Fruit fly (Drosophila melanogaster): Measurements from ENCODE around the gene CG1233.

Gene CG1233

dm6 chr3L:350651-351228, 10.5 kb upstream of the CG1233 start:
- no peak for TF ChIP-seq kay (GFP tag; ENCODE audit: borderline replicate concordance)
- peak; percentile 86 for TF ChIP-seq bab1 (GFP tag; optimal IDR thresholded peaks at IDR 0.05)
- peak; percentile 67 for TF ChIP-seq cic (GFP tag; optimal IDR thresholded peaks at IDR 0.05)
- TF ChIP-seq pad (GFP tag; optimal IDR thresholded peaks at IDR 0.05) = peak; percentile 48
- TF ChIP-seq toe (GFP tag; optimal IDR thresholded peaks at IDR 0.05) = peak; percentile 65
- peak; percentile 54 for TF ChIP-seq CG5204 (GFP tag; optimal IDR thresholded peaks at IDR 0.05)
- TF ChIP-seq CG1620 (GFP tag; optimal IDR thresholded peaks at IDR 0.05) = peak; percentile 35
- peak; percentile 79 for TF ChIP-seq CG33017 (tag; optimal IDR thresholded peaks at IDR 0.05)
- TF ChIP-seq CG14711 (tag; optimal IDR thresholded peaks at IDR 0.05) = peak; percentile 73
- peak; percentile 76 for TF ChIP-seq CG12768 (GFP tag; optimal IDR thresholded peaks at IDR 0.05)
- TF ChIP-seq ovo (GFP tag; optimal IDR thresholded peaks at IDR 0.05) = no peak
- peak; percentile 74 for TF ChIP-seq CG7045 (GFP tag; optimal IDR thresholded peaks at IDR 0.05)
- TF ChIP-seq Crg-1 (GFP tag; optimal IDR thresholded peaks at IDR 0.05) = no peak
- TF ChIP-seq Clk (GFP tag; optimal IDR thresholded peaks at IDR 0.05) = peak; percentile 46
- peak; percentile 80 for TF ChIP-seq CG7101 (tag; optimal IDR thresholded peaks at IDR 0.05)
- peak; percentile 52 for TF ChIP-seq tj (GFP tag; optimal IDR thresholded peaks at IDR 0.05)
- peak; percentile 32 for TF ChIP-seq Mnt (GFP tag; optimal IDR thresholded peaks at IDR 0.05)
- TF ChIP-seq CG11617 (GFP tag; optimal IDR thresholded peaks at IDR 0.05) = peak; percentile 80
- peak; percentile 73 for TF ChIP-seq Hr96 (GFP tag; optimal IDR thresholded peaks at IDR 0.05)
- no peak for TF ChIP-seq cnc (optimal IDR thresholded peaks at IDR 0.05)

DNA sequence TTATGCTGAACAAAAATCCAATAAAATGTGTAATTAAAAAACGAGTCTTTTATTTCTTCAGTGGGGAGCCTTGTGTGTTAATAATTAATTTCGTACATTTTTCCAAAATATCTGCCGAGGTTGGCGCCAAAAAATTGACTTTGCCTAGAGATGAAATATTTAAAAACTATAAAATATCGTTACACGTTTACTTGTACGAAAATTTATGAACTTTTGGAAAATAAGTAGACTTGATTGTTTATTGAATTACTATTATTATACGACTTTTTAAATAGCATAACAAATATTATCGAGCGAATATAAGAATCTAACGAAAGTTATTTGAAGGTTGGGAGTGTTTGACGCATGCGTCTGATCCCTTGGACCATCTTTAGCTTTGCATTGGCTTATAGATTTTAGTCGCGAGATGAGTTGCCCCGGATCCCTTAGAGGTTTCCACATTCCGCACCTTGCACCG, 5.2 kb upstream of the CG1233 start, which contains the start of gene CG1231:
Gene CG1231, plus strand, starts transcription at position 407 of the 457 bp plus-strand sequence.
- TF ChIP-seq CG5204 (GFP tag; optimal IDR thresholded peaks at IDR 0.05) (no peak), CG7101 (tag; optimal IDR thresholded peaks at IDR 0.05) (no peak)

- no peak for TF ChIP-seq toe (GFP tag; optimal IDR thresholded peaks at IDR 0.05)
- TF ChIP-seq bab1 (GFP tag; optimal IDR thresholded peaks at IDR 0.05) = no peak
- TF ChIP-seq pad (GFP tag; optimal IDR thresholded peaks at IDR 0.05) = no peak
Measured at dm6 chr3L:357681-358080, 3.6 kb upstream of the CG1233 start, which contains the start of gene Roc1b. TSS of gene Roc1b (plus strand) at chr3L:357981.

- TF ChIP-seq ovo (GFP tag; optimal IDR thresholded peaks at IDR 0.05) (no peak), CG11617 (GFP tag; optimal IDR thresholded peaks at IDR 0.05) (no peak), CG1620 (GFP tag; optimal IDR thresholded peaks at IDR 0.05) (no peak)
Measured at dm6 chr3L:366337-366736, 5.1 kb downstream of the CG1233 start, which contains the start of gene CG13884. TSS of gene CG13884 (minus strand) at chr3L:366437.

dm6 chr3L:371228-371627, 10.0 kb downstream of the CG1233 start:
- TF ChIP-seq Hr96 (GFP tag; optimal IDR thresholded peaks at IDR 0.05) = no peak
- TF ChIP-seq tj (GFP tag; optimal IDR thresholded peaks at IDR 0.05) = no peak
- no peak for TF ChIP-seq toe (GFP tag; optimal IDR thresholded peaks at IDR 0.05)
- TF ChIP-seq Mnt (GFP tag; optimal IDR thresholded peaks at IDR 0.05) = no peak
- no peak for TF ChIP-seq CG1620 (GFP tag; optimal IDR thresholded peaks at IDR 0.05)
- no peak for TF ChIP-seq CG7101 (tag; optimal IDR thresholded peaks at IDR 0.05)

DNA sequence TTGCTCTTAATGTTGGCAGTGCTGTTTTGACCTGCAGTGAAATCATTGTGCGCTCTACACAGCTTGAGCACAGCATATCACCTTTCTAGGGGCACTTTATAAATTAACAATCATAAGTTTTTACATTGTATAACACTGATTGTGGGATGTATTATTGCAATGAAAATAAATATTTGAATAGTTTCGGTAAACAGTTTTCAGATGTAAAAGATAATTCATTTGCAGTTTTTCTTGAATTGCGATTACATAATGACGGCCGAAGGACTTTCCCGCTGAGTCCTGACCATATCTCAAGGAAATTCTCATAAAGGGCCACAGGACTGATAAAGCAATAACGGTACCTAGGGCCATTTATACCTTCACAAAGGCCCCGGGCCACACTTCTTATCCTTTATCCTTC, 13.3 kb downstream of the CG1233 start:
- no peak for TF ChIP-seq cic (GFP tag; optimal IDR thresholded peaks at IDR 0.05)
- no peak for TF ChIP-seq CG5204 (GFP tag; optimal IDR thresholded peaks at IDR 0.05)
- TF ChIP-seq ovo (GFP tag; optimal IDR thresholded peaks at IDR 0.05) = no peak
- TF ChIP-seq Mnt (GFP tag; optimal IDR thresholded peaks at IDR 0.05) = no peak
- TF ChIP-seq Clk (GFP tag; optimal IDR thresholded peaks at IDR 0.05) = no peak
- TF ChIP-seq kay (GFP tag; ENCODE audit: borderline replicate concordance) = no peak
- no peak for TF ChIP-seq Hr96 (GFP tag; optimal IDR thresholded peaks at IDR 0.05)

- TF ChIP-seq CG7101 (tag; optimal IDR thresholded peaks at IDR 0.05) = no peak
- no peak for TF ChIP-seq Crg-1 (GFP tag; optimal IDR thresholded peaks at IDR 0.05)
- TF ChIP-seq CG7045 (GFP tag; optimal IDR thresholded peaks at IDR 0.05) = no peak
- no peak for TF ChIP-seq Mnt (GFP tag; optimal IDR thresholded peaks at IDR 0.05)
- no peak for TF ChIP-seq pad (GFP tag; optimal IDR thresholded peaks at IDR 0.05)
- TF ChIP-seq CG1620 (GFP tag; optimal IDR thresholded peaks at IDR 0.05) = no peak
- TF ChIP-seq cnc (optimal IDR thresholded peaks at IDR 0.05) = no peak
- TF ChIP-seq kay (GFP tag; ENCODE audit: borderline replicate concordance) = no peak
- TF ChIP-seq toe (GFP tag; optimal IDR thresholded peaks at IDR 0.05) = no peak
- no peak for TF ChIP-seq CG5204 (GFP tag; optimal IDR thresholded peaks at IDR 0.05)
- no peak for TF ChIP-seq CG11617 (GFP tag; optimal IDR thresholded peaks at IDR 0.05)
- no peak for TF ChIP-seq Hr96 (GFP tag; optimal IDR thresholded peaks at IDR 0.05)
- TF ChIP-seq Clk (GFP tag; optimal IDR thresholded peaks at IDR 0.05) = no peak
- no peak for TF ChIP-seq CG14711 (tag; optimal IDR thresholded peaks at IDR 0.05)
- no peak for TF ChIP-seq CG33017 (tag; optimal IDR thresholded peaks at IDR 0.05)
Measured at dm6 chr3L:375672-376071, 14.4 kb downstream of the CG1233 start.
